Fruit fly (Drosophila melanogaster) whole organism, prepupa: ENCODE measurements around the gene Ssb-c31a.

Experiments
- Blimp-1 ChIP-seq: fragments of 200-800 bp; sonication (Bioruptor generic); optimal IDR thresholded peaks from 3 replicates; lab custom pipeline; 2017; ENCODE audit warnings: missing biosample characterization, missing genetic modification characterization, mild to moderate bottlenecking, moderate library complexity, missing genetic modification reagents
- CG10631 ChIP-seq: fragments of 200-800 bp; sonication (Bioruptor generic); optimal IDR thresholded peaks from 2 replicates; lab custom pipeline; 2016; ENCODE audit warnings: missing biosample characterization, missing genetic modification characterization
- CG10669 ChIP-seq: fragments of 200-800 bp; sonication (Bioruptor generic); optimal IDR thresholded peaks from 3 replicates; lab custom pipeline; 2018; ENCODE audit warnings: missing biosample characterization, mild to moderate bottlenecking, missing genetic modification characterization, moderate library complexity
- CG11294 ChIP-seq: fragments of 200-800 bp; sonication (Bioruptor generic); IDR thresholded peaks from 2 replicates; pipeline ENCODE4 v1.3.6; 2022; ENCODE audit warnings: missing biosample characterization, missing genetic modification characterization
- CG11762 ChIP-seq: fragments of 200-800 bp; sonication (Bioruptor generic); optimal IDR thresholded peaks from 3 replicates; lab custom pipeline; 2016; ENCODE audit warnings: missing biosample characterization, missing genetic modification characterization; ENCODE audit not compliant: insufficient read depth
- CG15336 ChIP-seq: fragments of 200-800 bp; sonication (Bioruptor generic); IDR thresholded peaks from 2 replicates; pipeline ENCODE4 v1.3.6; 2022; ENCODE audit warnings: missing biosample characterization, missing genetic modification characterization
- CG1621 ChIP-seq: fragments of 200-800 bp; sonication (Bioruptor generic); optimal IDR thresholded peaks from 3 replicates; lab custom pipeline; 2018; ENCODE audit warnings: missing biosample characterization, mild to moderate bottlenecking, missing genetic modification characterization
- CG16779 ChIP-seq: fragments of 200-800 bp; sonication (Bioruptor generic); optimal IDR thresholded peaks from 3 replicates; lab custom pipeline; 2017; ENCODE audit warnings: missing biosample characterization, mild to moderate bottlenecking, missing genetic modification characterization
- CG3032 ChIP-seq: fragments of 200-800 bp; optimal IDR thresholded peaks from 2 replicates; lab custom pipeline; 2019; ENCODE audit warnings: missing biosample characterization, mild to moderate bottlenecking, missing genetic modification characterization, moderate library complexity
- CG31627 ChIP-seq: fragments of 200-800 bp; sonication (Bioruptor generic); optimal IDR thresholded peaks from 3 replicates; lab custom pipeline; 2016; ENCODE audit warnings: missing biosample characterization, missing genetic modification characterization
- CG32006 ChIP-seq: fragments of 200-800 bp; sonication (Bioruptor generic); optimal IDR thresholded peaks from 3 replicates; lab custom pipeline; 2017; ENCODE audit warnings: missing biosample characterization, mild to moderate bottlenecking, missing genetic modification characterization
- CG3919 ChIP-seq: fragments of 200-800 bp; sonication (Bioruptor generic); optimal IDR thresholded peaks from 3 replicates; lab custom pipeline; 2016; ENCODE audit warnings: missing biosample characterization, missing genetic modification characterization
- CG4318 ChIP-seq: fragments of 200-800 bp; sonication (Bioruptor generic); optimal IDR thresholded peaks from 3 replicates; lab custom pipeline; 2017; ENCODE audit warnings: missing biosample characterization, mild to moderate bottlenecking, missing genetic modification characterization
- CG6163 ChIP-seq: fragments of 200-800 bp; sonication (Bioruptor generic); IDR thresholded peaks from 3 replicates; pipeline ENCODE4 v1.3.6; 2022; ENCODE audit warnings: missing biosample characterization, missing genetic modification characterization
- CG6792 ChIP-seq: fragments of 200-800 bp; sonication (Bioruptor generic); optimal IDR thresholded peaks from 3 replicates; lab custom pipeline; 2016; ENCODE audit warnings: missing biosample characterization, missing genetic modification characterization
- CG6808 ChIP-seq: fragments of 200-800 bp; sonication (Bioruptor generic); optimal IDR thresholded peaks from 3 replicates; lab custom pipeline; 2017; ENCODE audit warnings: missing biosample characterization, missing genetic modification characterization, mild to moderate bottlenecking, moderate library complexity, missing genetic modification reagents
- CG6854 ChIP-seq: fragments of 200-800 bp; sonication (Bioruptor generic); optimal IDR thresholded peaks from 2 replicates; lab custom pipeline; 2017; ENCODE audit warnings: missing biosample characterization, mild to moderate bottlenecking, missing genetic modification characterization
- CG7368 ChIP-seq: fragments of 200-800 bp; sonication (Bioruptor generic); optimal IDR thresholded peaks from 3 replicates; lab custom pipeline; 2016; ENCODE audit warnings: missing biosample characterization, missing genetic modification characterization
- CG8119 ChIP-seq: fragments of 200-800 bp; sonication (Bioruptor generic); IDR thresholded peaks from 3 replicates; pipeline ENCODE4 v1.3.6; 2022; ENCODE audit warnings: missing biosample characterization, missing genetic modification characterization
- CG8632 ChIP-seq: fragments of 200-800 bp; sonication (Bioruptor generic); optimal IDR thresholded peaks from 3 replicates; lab custom pipeline; 2016; ENCODE audit warnings: missing biosample characterization, missing genetic modification characterization
- CG9139 ChIP-seq: fragments of 200-800 bp; sonication (Bioruptor generic); optimal IDR thresholded peaks from 3 replicates; lab custom pipeline; 2017; ENCODE audit warnings: missing biosample characterization, mild to moderate bottlenecking, missing genetic modification characterization
- Eip75B ChIP-seq: fragments of 200-800 bp; sonication (Bioruptor generic); optimal IDR thresholded peaks from 3 replicates; lab custom pipeline; 2016; ENCODE audit warnings: missing biosample characterization, missing genetic modification characterization
- Ets21C ChIP-seq: fragments of 200-800 bp; sonication (Bioruptor generic); optimal IDR thresholded peaks from 3 replicates; lab custom pipeline; 2016; ENCODE audit warnings: missing biosample characterization, missing genetic modification characterization
- Hr38 ChIP-seq: sonication (Bioruptor generic); optimal IDR thresholded peaks from 2 replicates; lab custom pipeline; 2016; ENCODE audit warnings: missing biosample characterization, missing genetic modification characterization
- Hr39 ChIP-seq: fragments of 200-800 bp; sonication (Bioruptor generic); optimal IDR thresholded peaks from 2 replicates; lab custom pipeline; 2016; ENCODE audit warnings: missing biosample characterization, missing genetic modification characterization
- Hr4 ChIP-seq: fragments of 200-800 bp; sonication (Bioruptor generic); optimal IDR thresholded peaks from 3 replicates; lab custom pipeline; 2016; ENCODE audit warnings: missing biosample characterization, missing genetic modification characterization
- Lpt ChIP-seq: fragments of 200-800 bp; sonication (Bioruptor generic); optimal IDR thresholded peaks from 3 replicates; lab custom pipeline; 2016; ENCODE audit warnings: missing biosample characterization, missing genetic modification characterization
- OdsH ChIP-seq: fragments of 200-800 bp; sonication (Bioruptor generic); optimal IDR thresholded peaks from 3 replicates; lab custom pipeline; 2016; ENCODE audit warnings: missing biosample characterization, missing genetic modification characterization
- Smox ChIP-seq: fragments of 200-800 bp; sonication (Bioruptor generic); optimal IDR thresholded peaks from 3 replicates; lab custom pipeline; 2016; ENCODE audit warnings: missing biosample characterization, missing genetic modification characterization
- Sox14 ChIP-seq: fragments of 200-800 bp; sonication (Bioruptor generic); optimal IDR thresholded peaks from 3 replicates; lab custom pipeline; 2016; ENCODE audit warnings: missing biosample characterization, missing genetic modification characterization
- Sox15 ChIP-seq: fragments of 200-800 bp; sonication (Bioruptor generic); optimal IDR thresholded peaks from 3 replicates; lab custom pipeline; 2016; ENCODE audit warnings: missing biosample characterization, missing genetic modification characterization
- achi ChIP-seq: fragments of 200-800 bp; sonication (Bioruptor generic); optimal IDR thresholded peaks from 3 replicates; lab custom pipeline; 2016; ENCODE audit warnings: missing biosample characterization, missing genetic modification characterization
- cyc ChIP-seq: fragments of 200-800 bp; sonication (Bioruptor generic); optimal IDR thresholded peaks from 3 replicates; lab custom pipeline; 2016; ENCODE audit warnings: missing biosample characterization, missing genetic modification characterization
- dac ChIP-seq: fragments of 200-800 bp; sonication (Bioruptor generic); optimal IDR thresholded peaks from 2 replicates; lab custom pipeline; 2017; ENCODE audit warnings: missing biosample characterization, mild to moderate bottlenecking, missing genetic modification characterization
- dsx ChIP-seq: fragments of 200-800 bp; optimal IDR thresholded peaks from 3 replicates; lab custom pipeline; 2019; ENCODE audit warnings: missing biosample characterization, mild to moderate bottlenecking, missing genetic modification characterization, moderate library complexity; ENCODE audit not compliant: poor library complexity, severe bottlenecking
- eg ChIP-seq: fragments of 200-800 bp; sonication (Bioruptor generic); IDR thresholded peaks from 3 replicates; pipeline ENCODE4 v1.3.6; 2022; ENCODE audit warnings: missing biosample characterization, missing genetic modification characterization
- esn ChIP-seq: fragments of 200-800 bp; sonication (Bioruptor generic); optimal IDR thresholded peaks from 2 replicates; lab custom pipeline; 2016; ENCODE audit warnings: missing biosample characterization, mild to moderate bottlenecking, missing genetic modification characterization, moderate library complexity
- fd59A ChIP-seq: fragments of 200-800 bp; sonication (Bioruptor generic); optimal IDR thresholded peaks from 2 replicates; lab custom pipeline; 2017; ENCODE audit warnings: missing biosample characterization, mild to moderate bottlenecking, missing genetic modification characterization, missing genetic modification reagents
- fd85E ChIP-seq: fragments of 200-800 bp; sonication (Bioruptor generic); optimal IDR thresholded peaks from 3 replicates; lab custom pipeline; 2016; ENCODE audit warnings: missing biosample characterization, missing genetic modification characterization
- fkh ChIP-seq: fragments of 200-800 bp; sonication (Bioruptor generic); optimal IDR thresholded peaks from 3 replicates; lab custom pipeline; 2017; ENCODE audit warnings: missing biosample characterization, mild to moderate bottlenecking, missing genetic modification characterization, moderate library complexity
- lz ChIP-seq: fragments of 200-800 bp; sonication (Bioruptor generic); optimal IDR thresholded peaks from 3 replicates; lab custom pipeline; 2016; ENCODE audit warnings: missing biosample characterization, missing genetic modification characterization
- net ChIP-seq: fragments of 200-800 bp; sonication (Bioruptor generic); optimal IDR thresholded peaks from 3 replicates; lab custom pipeline; 2016; ENCODE audit warnings: missing biosample characterization, missing genetic modification characterization
- pdm3 ChIP-seq: fragments of 200-800 bp; sonication (Bioruptor generic); optimal IDR thresholded peaks from 3 replicates; lab custom pipeline; 2016; ENCODE audit warnings: missing biosample characterization, missing genetic modification characterization
- salr ChIP-seq, 2 experiments: fragments of 200-800 bp; sonication (Bioruptor generic); optimal IDR thresholded peaks; 3 replicates each; lab custom pipeline; 2016 to 2018; ENCODE audit warnings: missing biosample characterization in 2 of 2, missing genetic modification characterization in 2 of 2, mild to moderate bottlenecking in 1 of 2
- spab ChIP-seq: fragments of 200-800 bp; sonication (Bioruptor generic); optimal IDR thresholded peaks from 2 replicates; lab custom pipeline; 2017; ENCODE audit warnings: missing biosample characterization, mild to moderate bottlenecking, missing genetic modification characterization, missing genetic modification reagents
- ss ChIP-seq, 2 experiments: fragments of 200-800 bp; sonication (Bioruptor generic); optimal IDR thresholded peaks; 2 replicates in 1 of 2; 3 replicates in 1 of 2; lab custom pipeline; 2017 to 2018; ENCODE audit warnings: mild to moderate bottlenecking in 2 of 2, missing biosample characterization in 2 of 2, missing genetic modification characterization in 2 of 2, moderate library complexity in 1 of 2
- svp ChIP-seq: fragments of 200-800 bp; sonication (Bioruptor generic); peaks from one replicate; lab custom pipeline; 2016; ENCODE audit warnings: missing biosample characterization, missing genetic modification characterization
- topi ChIP-seq: fragments of 200-800 bp; sonication (Bioruptor generic); optimal IDR thresholded peaks from 3 replicates; lab custom pipeline; 2016; ENCODE audit warnings: missing biosample characterization, missing genetic modification characterization
- vri ChIP-seq: fragments of 200-800 bp; sonication (Bioruptor generic); optimal IDR thresholded peaks from 3 replicates; lab custom pipeline; 2016; ENCODE audit warnings: missing biosample characterization, mild to moderate bottlenecking, missing genetic modification characterization

Ssb-c31a gene

DNA sequence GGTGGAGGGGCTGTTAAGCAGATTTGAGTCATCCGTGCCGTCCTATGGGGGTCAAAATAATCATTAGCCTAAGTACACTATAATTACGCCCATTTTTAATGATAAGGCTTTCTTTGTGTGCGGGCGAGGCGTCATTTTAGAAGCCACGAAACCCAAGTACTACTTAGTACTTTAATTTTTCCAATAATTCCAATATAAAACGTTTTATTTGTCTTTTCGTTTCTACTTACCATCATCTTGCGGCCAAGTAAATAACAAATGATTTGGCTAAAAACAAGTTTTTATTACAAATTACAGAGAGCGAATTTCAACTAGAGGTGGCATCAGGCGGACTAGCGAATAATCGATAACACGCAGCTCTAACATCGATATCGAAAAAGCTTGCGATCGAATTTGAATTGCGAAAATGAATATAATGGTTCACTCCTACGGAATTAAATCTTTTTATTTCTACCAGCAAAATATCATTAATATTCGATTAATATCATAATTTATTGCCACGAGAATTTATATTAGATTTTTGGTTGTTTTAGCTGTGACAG is 9.3 kb downstream of the Ssb-c31a start, which contains the start of gene Snx6:
Gene Snx6 (minus strand): TSS at position 349 of the 542 bp plus-strand sequence.
- TF ChIP-seq Sox14 (GFP tag; lab: Kevin White, UChicago) (peak; percentile 58), Eip75B (no peak), CG6854 (GFP tag; lab: Kevin White, UChicago) (no peak), Hr39 (no peak), esn (peak; percentile 16), cyc (GFP tag; lab: Kevin White, UChicago) (no peak)

dm6 chr2L:8229134-8229533 is 18.0 kb downstream of the Ssb-c31a start:
- TF ChIP-seq Smox (GFP tag; lab: Kevin White, UChicago) (no peak), achi (no peak), cyc (GFP tag; lab: Kevin White, UChicago) (no peak), spab (GFP tag; lab: Kevin White, UChicago) (no peak), CG16779 (tag; lab: Kevin White, UChicago) (peak; percentile 26), Eip75B (no peak), net (GFP tag; lab: Kevin White, UChicago) (no peak), topi (GFP tag; lab: Kevin White, UChicago) (no peak), Lpt (GFP tag; lab: Kevin White, UChicago) (no peak), vri (GFP tag; lab: Kevin White, UChicago) (no peak), CG7368 (GFP tag; lab: Kevin White, UChicago) (no peak), CG6854 (GFP tag; lab: Kevin White, UChicago) (no peak), lz (no peak), Sox14 (GFP tag; lab: Kevin White, UChicago) (no peak), Hr39 (no peak), CG32006 (GFP tag; lab: Kevin White, UChicago) (peak; percentile 64), CG8119 (GFP tag; lab: Robert Waterston, UW) (peak; percentile 18; the same call in 2 of the 3 replicates), CG8632 (no peak), OdsH (GFP tag; lab: Kevin White, UChicago) (no peak), CG3032 (no peak), svp (GFP tag; lab: Kevin White, UChicago) (no peak), Hr4 (GFP tag; lab: Kevin White, UChicago) (peak; percentile 66), fd85E (GFP tag; lab: Kevin White, UChicago) (no peak), pdm3 (GFP tag; lab: Kevin White, UChicago) (no peak), Sox15 (no peak), dac (GFP tag; lab: Kevin White, UChicago) (peak; percentile 35), eg (GFP tag; lab: Robert Waterston, UW) (peak; percentile 78), CG11762 (no peak), CG4318 (GFP tag; lab: Kevin White, UChicago) (peak; percentile 47), CG11294 (GFP tag; lab: Robert Waterston, UW) (peak; percentile 63), CG10631 (GFP tag; lab: Kevin White, UChicago) (no peak), CG6163 (GFP tag; lab: Robert Waterston, UW) (peak; percentile 75), salr (GFP tag; optimal IDR thresholded peaks at IDR 0.05; lab: Kevin White, UChicago) (peak in 1 of 2 experiments; percentile 2), CG9139 (no peak), CG3919 (GFP tag; lab: Kevin White, UChicago) (no peak), fkh (peak; percentile 47), dsx (GFP tag; lab: Kevin White, UChicago) (peak; percentile 2), CG31627 (GFP tag; lab: Kevin White, UChicago) (no peak), ss (GFP tag; optimal IDR thresholded peaks at IDR 0.05; lab: Kevin White, UChicago) (no peak), CG6808 (GFP tag; lab: Kevin White, UChicago) (no peak), esn (no peak), CG1621 (no peak), CG10669 (GFP tag; lab: Kevin White, UChicago) (no peak), CG6792 (GFP tag; lab: Kevin White, UChicago) (no peak), CG15336 (peak; percentile 68), Ets21C (GFP tag; lab: Kevin White, UChicago) (no peak), Blimp-1 (GFP tag; lab: Kevin White, UChicago) (no peak), Hr38 (GFP tag; lab: Kevin White, UChicago) (no peak), fd59A (GFP tag; lab: Kevin White, UChicago) (no peak)
